Fruit fly (Drosophila melanogaster): ENCODE measurements around the gene CG33509.

The CG33509 gene

dm6 chr2L:21102399-21103108, 16.2 kb upstream of the CG33509 start, which contains the start of gene CG9257 (continued):
- no peak for TF ChIP-seq CG1233 (GFP tag; optimal IDR thresholded peaks at IDR 0.05)
- no peak for TF ChIP-seq CG17359 (tag; optimal IDR thresholded peaks at IDR 0.05)
- peak; percentile 62 for TF ChIP-seq E2f2 (GFP tag; IDR thresholded peaks at IDR 0.05)
- TF ChIP-seq CG34376 (GFP tag; optimal IDR thresholded peaks at IDR 0.05) = no peak
- TF ChIP-seq zfh1 (GFP tag; IDR thresholded peaks at IDR 0.05) = no peak
- peak; percentile 0 for TF ChIP-seq CG7786 (GFP tag; optimal IDR thresholded peaks at IDR 0.05)
- no peak for TF ChIP-seq gsb-n (tag; optimal IDR thresholded peaks at IDR 0.05)
- TF ChIP-seq so (GFP tag; IDR thresholded peaks at IDR 0.05) = no peak
- TF ChIP-seq Lhr (GFP tag; optimal IDR thresholded peaks at IDR 0.05) = peak; percentile 69
- TF ChIP-seq dmrt99B (tag; optimal IDR thresholded peaks at IDR 0.05) = no peak
- no peak for TF ChIP-seq CG12942 (GFP tag; optimal IDR thresholded peaks at IDR 0.05)
- TF ChIP-seq CG17385 (GFP tag; optimal IDR thresholded peaks at IDR 0.05) = no peak
- TF ChIP-seq Sry-β (GFP tag; optimal IDR thresholded peaks at IDR 0.05) = peak; percentile 4
- TF ChIP-seq ATbp (GFP tag; optimal IDR thresholded peaks at IDR 0.05) = no peak
- no peak for TF ChIP-seq CG7556 (GFP tag; optimal IDR thresholded peaks at IDR 0.05)
- TF ChIP-seq Sin3A (optimal IDR thresholded peaks at IDR 0.05) = peak; percentile 61
- no peak for TF ChIP-seq pum (GFP tag; optimal IDR thresholded peaks at IDR 0.05)
- TF ChIP-seq nau (GFP tag; optimal IDR thresholded peaks at IDR 0.05) = no peak
- peak; percentile 87 for TF ChIP-seq YL-1 (GFP tag; optimal IDR thresholded peaks at IDR 0.05)
- TF ChIP-seq CG11247 (GFP tag; IDR thresholded peaks at IDR 0.05) = no peak
- peak; percentile 6 for TF ChIP-seq Antp (GFP tag; optimal IDR thresholded peaks at IDR 0.05)
- TF ChIP-seq CG31441 (GFP tag; IDR thresholded peaks at IDR 0.05) = no peak
- TF ChIP-seq ac (GFP tag; optimal IDR thresholded peaks at IDR 0.05) = no peak
- TF ChIP-seq trem (tag; optimal IDR thresholded peaks at IDR 0.05) = peak; percentile 23
- no peak for TF ChIP-seq CG6175 (GFP tag; IDR thresholded peaks at IDR 0.05)
- no peak for TF ChIP-seq CG4328 (GFP tag; optimal IDR thresholded peaks at IDR 0.05)
- TF ChIP-seq CG1602 (GFP tag; optimal IDR thresholded peaks at IDR 0.05) = no peak
- TF ChIP-seq HmgD (GFP tag; optimal IDR thresholded peaks at IDR 0.05) = no peak
- TF ChIP-seq dmrt11E (tag; optimal IDR thresholded peaks at IDR 0.05) = no peak
- TF ChIP-seq Tbp (GFP tag; optimal IDR thresholded peaks at IDR 0.05) = no peak
- no peak for TF ChIP-seq chm (GFP tag; IDR thresholded peaks at IDR 0.05)
- no peak for TF ChIP-seq amos (GFP tag; IDR thresholded peaks at IDR 0.05; ENCODE audit: partially characterized antibody)
- TF ChIP-seq seq (GFP tag; IDR thresholded peaks at IDR 0.05) = no peak
- TF ChIP-seq gce (GFP tag; IDR thresholded peaks at IDR 0.05) = no peak
- TF ChIP-seq CG11560 (tag; IDR thresholded peaks at IDR 0.05) = no peak
- TF ChIP-seq jing (GFP tag; optimal IDR thresholded peaks at IDR 0.05) = no peak
- TF ChIP-seq oc (tag; optimal IDR thresholded peaks at IDR 0.05) = no peak
- no peak for TF ChIP-seq CG6689 (GFP tag; IDR thresholded peaks at IDR 0.05)
- TF ChIP-seq crp (GFP tag; optimal IDR thresholded peaks at IDR 0.05) = no peak
- TF ChIP-seq CG13123 (GFP tag; optimal IDR thresholded peaks at IDR 0.05) = no peak
- no peak for TF ChIP-seq tup (GFP tag; optimal IDR thresholded peaks at IDR 0.05)
- TF ChIP-seq CG4820 (GFP tag; optimal IDR thresholded peaks at IDR 0.05) = no peak
- TF ChIP-seq CG12155 (GFP tag; optimal IDR thresholded peaks at IDR 0.05) = peak; percentile 7
- no peak for TF ChIP-seq CG9609 (GFP tag; optimal IDR thresholded peaks at IDR 0.05)
- no peak for TF ChIP-seq Dad (GFP tag; optimal IDR thresholded peaks at IDR 0.05)
- TF ChIP-seq gcm (GFP tag; optimal IDR thresholded peaks at IDR 0.05) = no peak
- TF ChIP-seq CG7271 (tag; optimal IDR thresholded peaks at IDR 0.05) = no peak
- no peak for TF ChIP-seq exex (tag; optimal IDR thresholded peaks at IDR 0.05)
- no peak for TF ChIP-seq pan (optimal IDR thresholded peaks at IDR 0.05)
- TF ChIP-seq pan (GFP tag; optimal IDR thresholded peaks at IDR 0.05 in 1 of 2, IDR thresholded peaks at IDR 0.05 in 1 of 2) = no peak
- TF ChIP-seq Ssrp (tag; optimal IDR thresholded peaks at IDR 0.05) = no peak
